Fruit fly (Drosophila melanogaster) S2 (cell line): ENCODE results near the gene CG7656.

Experiments
- CG8478 ChIP-seq: fragments of >200 bp; optimal IDR thresholded peaks from 2 replicates; lab custom pipeline; 2018
- CTCF ChIP-seq, 2 experiments: fragments of >200 bp; optimal IDR thresholded peaks; 2 replicates each; lab custom pipeline; 2018

dm6 chr3L:15600051-15600450 lies 12.1 kb upstream of the CG7656 start:
- TF ChIP-seq CTCF (optimal IDR thresholded peaks at IDR 0.05; lab: Kevin White, UChicago) (no peak), CG8478 (lab: Kevin White, UChicago) (no peak)
